Worm (Caenorhabditis elegans): ENCODE measurements around the gene C43F9.11.

The C43F9.11 gene

ce11 chrIV:10593570-10593969 is 3.0 kb upstream of the C43F9.11 start, which contains the start of gene C43F9.7:
Gene C43F9.7 (minus strand): TSS chrIV:10593670.
- no peak for TF ChIP-seq lin-13 (tag; optimal IDR thresholded peaks at IDR 0.05)
- TF ChIP-seq nhr-76 (tag; optimal IDR thresholded peaks at IDR 0.05): no peak
- TF ChIP-seq nhr-2 (tag; optimal IDR thresholded peaks at IDR 0.05): no peak
- TF ChIP-seq lsy-2 (tag; optimal IDR thresholded peaks at IDR 0.05): no peak
- no peak for TF ChIP-seq nhr-237 (tag; optimal IDR thresholded peaks at IDR 0.05)
- no peak for TF ChIP-seq ham-2 (GFP tag; optimal IDR thresholded peaks at IDR 0.05)
- no peak for TF ChIP-seq mls-2 (tag; optimal IDR thresholded peaks at IDR 0.05)
- no peak for TF ChIP-seq ztf-11 (tag; optimal IDR thresholded peaks at IDR 0.05)
- no peak for TF ChIP-seq M03D4.4 (tag; optimal IDR thresholded peaks at IDR 0.05)

DNA sequence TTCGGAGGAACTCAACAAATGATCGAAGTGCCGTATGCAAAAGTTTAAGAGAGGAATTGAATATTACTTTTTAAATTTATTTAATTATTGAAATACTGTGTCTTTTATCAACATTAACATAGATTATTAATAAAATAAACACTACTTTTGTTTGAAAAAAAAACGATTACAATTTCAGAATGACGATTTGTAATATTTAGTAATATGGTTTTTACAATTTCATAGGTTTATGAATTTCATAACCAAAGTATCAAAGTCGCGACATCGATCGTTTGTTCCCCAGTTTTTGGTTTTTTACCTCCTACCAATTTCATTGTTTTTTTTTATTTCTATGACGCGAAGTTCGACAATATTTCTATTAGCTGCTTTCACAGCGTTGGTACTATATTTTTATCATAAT is 3.4 kb downstream of the C43F9.11 start, which contains the start of gene R09H10.1:
R09H10.1 (plus strand) TSS at position 301 of the 400 bp plus-strand sequence.
- TF ChIP-seq snpc-4 (tag; optimal IDR thresholded peaks at IDR 0.05) (no peak), zip-8 (tag; optimal IDR thresholded peaks at IDR 0.05) (no peak), ceh-83 (GFP tag; optimal IDR thresholded peaks at IDR 0.05) (no peak), ceh-39 (tag; optimal IDR thresholded peaks at IDR 0.05) (no peak), elt-1 (tag; optimal IDR thresholded peaks at IDR 0.05; ENCODE audit: borderline replicate concordance, insufficient read depth) (no peak), unc-120 (tag; optimal IDR thresholded peaks at IDR 0.05; ENCODE audit: poor library complexity, severe bottlenecking) (no peak), sptf-1 (tag; optimal IDR thresholded peaks at IDR 0.05) (no peak), nhr-237 (tag; optimal IDR thresholded peaks at IDR 0.05) (no peak), ham-2 (GFP tag; optimal IDR thresholded peaks at IDR 0.05) (no peak), hlh-1 (tag; optimal IDR thresholded peaks at IDR 0.05) (no peak), unc-39 (tag; optimal IDR thresholded peaks at IDR 0.05) (no peak), cnd-1 (tag; optimal IDR thresholded peaks at IDR 0.05) (no peak), lin-32 (GFP tag; optimal IDR thresholded peaks at IDR 0.05) (no peak), M03D4.4 (tag; optimal IDR thresholded peaks at IDR 0.05) (no peak), pha-4 (tag; optimal IDR thresholded peaks at IDR 0.05) (no peak), nhr-28 (tag; optimal IDR thresholded peaks at IDR 0.05) (no peak), unc-62 (GFP tag; optimal IDR thresholded peaks at IDR 0.05) (no peak), blmp-1 (tag; optimal IDR thresholded peaks at IDR 0.05) (no peak)

DNA sequence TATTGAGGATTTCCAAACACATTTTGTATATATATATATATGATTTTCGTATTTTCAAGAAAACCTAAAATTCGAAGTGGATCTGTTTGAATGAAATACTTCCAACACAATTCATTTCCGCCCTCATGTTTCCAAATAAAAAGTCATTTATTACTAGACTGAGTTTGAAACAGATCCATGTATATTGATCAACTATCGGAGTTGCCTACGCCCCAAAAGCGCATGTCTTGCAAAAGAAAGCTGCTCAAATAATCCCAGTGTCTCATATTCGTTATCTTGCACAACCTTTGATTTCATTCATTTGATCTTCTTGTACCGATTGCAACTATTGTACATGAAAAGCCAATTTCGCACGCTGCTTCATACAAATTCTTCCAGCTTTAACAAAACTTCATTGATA is 6.0 kb downstream of the C43F9.11 start, which contains the start of gene R09H10.2:
R09H10.2 (plus strand) TSS at position 301 of the 400 bp plus-strand sequence.
- TF ChIP-seq ztf-11 (tag; optimal IDR thresholded peaks at IDR 0.05) (no peak), cnd-1 (tag; optimal IDR thresholded peaks at IDR 0.05) (no peak), hlh-1 (tag; optimal IDR thresholded peaks at IDR 0.05) (no peak), ham-2 (GFP tag; optimal IDR thresholded peaks at IDR 0.05) (no peak), ceh-83 (GFP tag; optimal IDR thresholded peaks at IDR 0.05) (no peak), unc-120 (tag; optimal IDR thresholded peaks at IDR 0.05; ENCODE audit: poor library complexity, severe bottlenecking) (no peak), nhr-2 (tag; optimal IDR thresholded peaks at IDR 0.05) (no peak), unc-62 (GFP tag; optimal IDR thresholded peaks at IDR 0.05) (no peak), sptf-1 (tag; optimal IDR thresholded peaks at IDR 0.05) (no peak), pha-4 (tag; optimal IDR thresholded peaks at IDR 0.05) (no peak), lin-13 (tag; optimal IDR thresholded peaks at IDR 0.05) (no peak)

DNA sequence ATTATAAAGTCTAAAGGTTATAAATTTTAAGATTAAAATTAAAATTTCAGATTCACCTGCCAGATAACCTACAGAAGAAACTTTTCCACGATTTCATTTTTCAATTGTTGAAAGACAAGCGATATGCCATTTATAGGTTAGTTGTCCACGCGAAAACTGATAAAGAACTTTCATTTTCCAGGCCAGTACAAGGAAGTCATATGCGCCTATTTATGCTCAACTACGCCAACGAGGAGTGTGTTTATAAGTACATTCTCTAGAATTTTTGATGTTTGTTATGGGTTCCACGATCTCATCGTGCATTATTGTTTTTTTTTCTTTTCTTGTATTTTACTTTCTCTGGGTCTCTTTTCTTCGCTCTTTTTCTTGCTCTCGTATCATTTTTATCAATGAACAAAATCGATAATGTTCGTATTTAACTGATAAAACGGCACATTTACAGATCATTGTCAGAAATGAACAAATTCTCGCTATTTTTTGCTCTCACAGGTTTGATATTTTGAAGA is 10.0 kb downstream of the C43F9.11 start, which contains the start of gene R09H10.3:
R09H10.3 (plus strand) TSS at position 456 of the 506 bp plus-strand sequence.
- no peak for TF ChIP-seq snpc-4 (tag; optimal IDR thresholded peaks at IDR 0.05)
- no peak for TF ChIP-seq ceh-43 (GFP tag; optimal IDR thresholded peaks at IDR 0.05)
- no peak for TF ChIP-seq hlh-1 (tag; optimal IDR thresholded peaks at IDR 0.05)
- TF ChIP-seq nhr-237 (tag; optimal IDR thresholded peaks at IDR 0.05): no peak
- TF ChIP-seq pha-4 (tag; optimal IDR thresholded peaks at IDR 0.05): no peak
- no peak for TF ChIP-seq unc-120 (tag; optimal IDR thresholded peaks at IDR 0.05; ENCODE audit: poor library complexity, severe bottlenecking)
- TF ChIP-seq zip-8 (tag; optimal IDR thresholded peaks at IDR 0.05): no peak
- TF ChIP-seq nhr-76 (tag; optimal IDR thresholded peaks at IDR 0.05): no peak
- TF ChIP-seq sptf-1 (tag; optimal IDR thresholded peaks at IDR 0.05): no peak
- no peak for TF ChIP-seq ceh-83 (GFP tag; optimal IDR thresholded peaks at IDR 0.05)

DNA sequence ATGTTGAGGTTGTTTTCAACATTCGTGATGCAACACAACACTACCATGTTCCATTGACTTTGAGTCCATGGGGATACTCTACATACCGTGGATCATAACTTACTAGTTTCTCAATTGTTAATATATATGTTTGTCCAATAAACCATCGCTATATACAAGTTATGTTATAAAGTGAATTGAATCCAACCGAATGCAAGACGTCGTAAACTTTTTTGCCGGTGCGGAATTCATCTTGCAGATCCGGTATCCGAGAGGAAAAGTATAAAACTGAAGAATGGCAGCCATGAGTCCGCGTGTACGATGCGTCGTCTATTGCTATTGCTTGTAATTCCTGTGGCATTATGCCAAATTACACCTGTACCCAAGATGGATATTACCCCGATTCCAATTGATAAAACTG is 11.7 kb downstream of the C43F9.11 start, which contains the start of gene R09H10.6:
R09H10.6 (plus strand) TSS at position 301 of the 400 bp plus-strand sequence.
- TF ChIP-seq nhr-2 (tag; optimal IDR thresholded peaks at IDR 0.05) (no peak), zip-8 (tag; optimal IDR thresholded peaks at IDR 0.05) (no peak), unc-62 (GFP tag; optimal IDR thresholded peaks at IDR 0.05) (no peak), tbx-8 (GFP tag; optimal IDR thresholded peaks at IDR 0.05) (no peak), ceh-83 (GFP tag; optimal IDR thresholded peaks at IDR 0.05) (no peak), snpc-4 (tag; optimal IDR thresholded peaks at IDR 0.05) (no peak), mep-1 (tag; optimal IDR thresholded peaks at IDR 0.05) (no peak), nhr-76 (tag; optimal IDR thresholded peaks at IDR 0.05) (no peak), flh-1 (GFP tag; optimal IDR thresholded peaks at IDR 0.05) (no peak), ces-1 (GFP tag; optimal IDR thresholded peaks at IDR 0.05) (no peak), sem-2 (GFP tag; optimal IDR thresholded peaks at IDR 0.05) (no peak), pha-4 (tag; optimal IDR thresholded peaks at IDR 0.05) (no peak), sptf-1 (tag; optimal IDR thresholded peaks at IDR 0.05) (no peak), unc-120 (tag; optimal IDR thresholded peaks at IDR 0.05; ENCODE audit: poor library complexity, severe bottlenecking) (no peak), M03D4.4 (tag; optimal IDR thresholded peaks at IDR 0.05) (no peak), nhr-12 (tag; optimal IDR thresholded peaks at IDR 0.05) (no peak), lin-32 (GFP tag; optimal IDR thresholded peaks at IDR 0.05) (no peak), lsy-2 (tag; optimal IDR thresholded peaks at IDR 0.05) (no peak), elt-1 (tag; optimal IDR thresholded peaks at IDR 0.05; ENCODE audit: borderline replicate concordance, insufficient read depth) (no peak)

All from whole organism, mixed stage, embryonic.